Worm (Caenorhabditis elegans) whole organism, mixed stage, embryonic: ENCODE data around the gene srv-26.
"Not testable (repeated sequence)": the region's sequence is repeated elsewhere in the genome, so short reads cannot be mapped to it uniquely, and the experiment has no call there.

Experiments
- M03D4.4 ChIP-seq: sonication (generic microtip); optimal IDR thresholded peaks from 2 replicates; lab custom pipeline; 2017; ENCODE audit warnings: mild to moderate bottlenecking, missing genetic modification characterization, missing compliant biosample characterization
- bed-3 ChIP-seq: fragments of 200-800 bp; sonication (Bioruptor generic); optimal IDR thresholded peaks from 3 replicates; lab custom pipeline; 2018; ENCODE audit warnings: mild to moderate bottlenecking, missing genetic modification characterization, moderate library complexity, missing compliant biosample characterization
- blmp-1 ChIP-seq: fragments of 150-350 bp; optimal IDR thresholded peaks from 2 replicates; lab custom pipeline; 2014; ENCODE audit warnings: missing biosample characterization, missing genetic modification characterization
- ceh-39 ChIP-seq: fragments of 150-350 bp; optimal IDR thresholded peaks from 2 replicates; lab custom pipeline; 2014; ENCODE audit warnings: missing biosample characterization, missing genetic modification characterization
- ceh-43 ChIP-seq: fragments of 200-800 bp; sonication (Bioruptor generic); optimal IDR thresholded peaks from 2 replicates; lab custom pipeline; 2018; ENCODE audit warnings: mild to moderate bottlenecking, missing genetic modification characterization, moderate library complexity, missing compliant biosample characterization
- ceh-83 ChIP-seq: fragments of 200-800 bp; sonication (Bioruptor generic); optimal IDR thresholded peaks from 2 replicates; lab custom pipeline; 2018; ENCODE audit warnings: mild to moderate bottlenecking, missing genetic modification characterization, missing compliant biosample characterization
- ces-1 ChIP-seq: fragments of 150-350 bp; optimal IDR thresholded peaks from 2 replicates; lab custom pipeline; 2014; ENCODE audit warnings: missing biosample characterization, missing genetic modification reagents, missing genetic modification characterization
- cnd-1 ChIP-seq: fragments of 200-800 bp; sonication (Bioruptor generic); optimal IDR thresholded peaks from 2 replicates; lab custom pipeline; 2018; ENCODE audit warnings: mild to moderate bottlenecking, missing genetic modification characterization, missing compliant biosample characterization
- drap-1 ChIP-seq: fragments of 200-800 bp; sonication (Bioruptor generic); optimal IDR thresholded peaks from 3 replicates; lab custom pipeline; 2018; ENCODE audit warnings: mild to moderate bottlenecking, missing genetic modification characterization, missing compliant biosample characterization
- elt-1 ChIP-seq: sonication (generic microtip); optimal IDR thresholded peaks from 2 replicates; lab custom pipeline; 2017; ENCODE audit warnings: missing genetic modification characterization, mild to moderate bottlenecking, missing compliant biosample characterization, antibody characterized with exemption, moderate library complexity, borderline replicate concordance; ENCODE audit not compliant: insufficient read depth
- elt-3 ChIP-seq: fragments of 150-350 bp; optimal IDR thresholded peaks from 2 replicates; lab custom pipeline; 2014; ENCODE audit warnings: missing biosample characterization, missing genetic modification characterization
- flh-1 ChIP-seq: fragments of 200-800 bp; sonication (Bioruptor generic); optimal IDR thresholded peaks from 2 replicates; lab custom pipeline; 2018; ENCODE audit warnings: mild to moderate bottlenecking, missing genetic modification characterization, moderate library complexity, missing compliant biosample characterization
- ham-2 ChIP-seq: fragments of 200-800 bp; sonication (Bioruptor generic); optimal IDR thresholded peaks from 2 replicates; lab custom pipeline; 2018; ENCODE audit warnings: mild to moderate bottlenecking, missing genetic modification characterization, missing compliant biosample characterization
- hlh-1 ChIP-seq: fragments of 150-350 bp; optimal IDR thresholded peaks from 2 replicates; lab custom pipeline; 2014; ENCODE audit warnings: missing biosample characterization, missing genetic modification reagents, missing genetic modification characterization
- lin-13 ChIP-seq: fragments of 150-350 bp; optimal IDR thresholded peaks from 2 replicates; lab custom pipeline; 2014; ENCODE audit warnings: missing biosample characterization, missing genetic modification characterization
- lin-32 ChIP-seq: fragments of 200-800 bp; sonication (Bioruptor generic); optimal IDR thresholded peaks from 2 replicates; lab custom pipeline; 2018; ENCODE audit warnings: mild to moderate bottlenecking, missing genetic modification characterization, missing compliant biosample characterization
- lsy-2 ChIP-seq: fragments of 150-350 bp; optimal IDR thresholded peaks from 2 replicates; lab custom pipeline; 2014; ENCODE audit warnings: missing biosample characterization, missing genetic modification characterization
- mab-5 ChIP-seq: fragments of 150-350 bp; optimal IDR thresholded peaks from 2 replicates; lab custom pipeline; 2014; ENCODE audit warnings: missing biosample characterization, missing genetic modification characterization
- mep-1 ChIP-seq: fragments of 150-350 bp; optimal IDR thresholded peaks from 2 replicates; lab custom pipeline; 2017; ENCODE audit warnings: missing biosample characterization, missing genetic modification reagents, missing genetic modification characterization, inconsistent platforms
- mls-2 ChIP-seq: sonication (generic microtip); optimal IDR thresholded peaks from 2 replicates; lab custom pipeline; 2016; ENCODE audit warnings: mild to moderate bottlenecking, missing genetic modification characterization, moderate library complexity, missing compliant biosample characterization
- nhr-12 ChIP-seq: fragments of 150-350 bp; optimal IDR thresholded peaks from 2 replicates; lab custom pipeline; 2014; ENCODE audit warnings: missing biosample characterization, missing genetic modification characterization
- nhr-2 ChIP-seq: fragments of 150-350 bp; optimal IDR thresholded peaks from 2 replicates; lab custom pipeline; 2014; ENCODE audit warnings: missing biosample characterization, missing genetic modification characterization
- nhr-237 ChIP-seq: fragments of 150-350 bp; optimal IDR thresholded peaks from 2 replicates; lab custom pipeline; 2014; ENCODE audit warnings: missing biosample characterization, missing genetic modification characterization
- nhr-28 ChIP-seq: fragments of 150-350 bp; optimal IDR thresholded peaks from 2 replicates; lab custom pipeline; 2014; ENCODE audit warnings: missing biosample characterization, missing genetic modification characterization
- nhr-76 ChIP-seq: sonication (generic microtip); optimal IDR thresholded peaks from 2 replicates; lab custom pipeline; 2017; ENCODE audit warnings: missing biosample characterization, missing genetic modification characterization
- pha-4 ChIP-seq: fragments of 150-350 bp; optimal IDR thresholded peaks from 2 replicates; lab custom pipeline; 2018; ENCODE audit warnings: missing biosample characterization, missing genetic modification reagents, missing genetic modification characterization
- sem-2 ChIP-seq: fragments of 200-800 bp; sonication (Bioruptor generic); optimal IDR thresholded peaks from 2 replicates; lab custom pipeline; 2018; ENCODE audit warnings: mild to moderate bottlenecking, missing genetic modification characterization, missing compliant biosample characterization
- snpc-4 ChIP-seq: fragments of 150-350 bp; optimal IDR thresholded peaks from 2 replicates; lab custom pipeline; 2014; ENCODE audit warnings: missing biosample characterization, missing genetic modification characterization
- sptf-1 ChIP-seq: sonication (generic microtip); optimal IDR thresholded peaks from 2 replicates; lab custom pipeline; 2017; ENCODE audit warnings: mild to moderate bottlenecking, missing genetic modification characterization, moderate library complexity, missing compliant biosample characterization
- tbx-8 ChIP-seq: fragments of 200-800 bp; sonication (Bioruptor generic); optimal IDR thresholded peaks from 2 replicates; lab custom pipeline; 2018; ENCODE audit warnings: mild to moderate bottlenecking, missing genetic modification characterization, moderate library complexity, missing compliant biosample characterization
- unc-120 ChIP-seq: sonication (generic microtip); optimal IDR thresholded peaks from 2 replicates; lab custom pipeline; 2017; ENCODE audit warnings: missing genetic modification characterization, missing compliant biosample characterization; ENCODE audit not compliant: poor library complexity, severe bottlenecking
- unc-39 ChIP-seq: fragments of 150-350 bp; optimal IDR thresholded peaks from 2 replicates; lab custom pipeline; 2014; ENCODE audit warnings: missing biosample characterization, missing genetic modification characterization
- unc-62 ChIP-seq: fragments of 150-350 bp; optimal IDR thresholded peaks from 2 replicates; lab custom pipeline; 2014; ENCODE audit warnings: missing biosample characterization, missing genetic modification reagents, missing genetic modification characterization
- zip-8 ChIP-seq: fragments of 150-350 bp; optimal IDR thresholded peaks from 2 replicates; lab custom pipeline; 2014; ENCODE audit warnings: missing biosample characterization, missing genetic modification characterization
- ztf-11 ChIP-seq: fragments of 150-350 bp; optimal IDR thresholded peaks from 2 replicates; lab custom pipeline; 2014; ENCODE audit warnings: missing biosample characterization, missing genetic modification characterization

srv-26 gene

ce11 chrIV:6321667-6322066 lies 20.0 kb upstream of the srv-26 start, which contains the start of gene Y73B6BL.29:
TSS of gene Y73B6BL.29 (plus strand) at chrIV:6321929.
- no peak for TF ChIP-seq elt-1 (tag; lab: Kevin White, UChicago)
- no peak for TF ChIP-seq hlh-1 (tag; lab: Kevin White, UChicago)
- peak; percentile 52 for TF ChIP-seq ceh-43 (GFP tag; lab: Kevin White, UChicago)
- TF ChIP-seq mab-5 (tag; lab: Kevin White, UChicago) = no peak
- TF ChIP-seq snpc-4 = no peak
- peak; percentile 67 for TF ChIP-seq mep-1 (tag; lab: Kevin White, UChicago)
- peak; percentile 56 for TF ChIP-seq nhr-2 (tag; lab: Kevin White, UChicago)
- no peak for TF ChIP-seq nhr-28 (tag; lab: Kevin White, UChicago)
- TF ChIP-seq unc-62 (GFP tag; lab: Kevin White, UChicago) = no peak
- TF ChIP-seq flh-1 = no peak
- no peak for TF ChIP-seq unc-120
- no peak for TF ChIP-seq mls-2 (tag; lab: Kevin White, UChicago)
- peak; percentile 50 for TF ChIP-seq nhr-237
- no peak for TF ChIP-seq cnd-1
- no peak for TF ChIP-seq lin-32 (GFP tag; lab: Kevin White, UChicago)
- peak; percentile 93 for TF ChIP-seq zip-8 (tag; lab: Kevin White, UChicago)
- no peak for TF ChIP-seq unc-39 (tag; lab: Kevin White, UChicago)
- no peak for TF ChIP-seq M03D4.4 (tag; lab: Kevin White, UChicago)
- no peak for TF ChIP-seq tbx-8 (GFP tag; lab: Kevin White, UChicago)
- TF ChIP-seq ces-1 = peak; percentile 98
- TF ChIP-seq bed-3 = no peak
- TF ChIP-seq blmp-1 (tag; lab: Kevin White, UChicago) = no peak
- TF ChIP-seq ztf-11 (tag; lab: Kevin White, UChicago) = no peak
- TF ChIP-seq lsy-2 = peak; percentile 77
- TF ChIP-seq pha-4 (tag; lab: Kevin White, UChicago) = peak; percentile 54
- TF ChIP-seq ham-2 (GFP tag; lab: Kevin White, UChicago) = no peak
- TF ChIP-seq ceh-39 = peak; percentile 59
- TF ChIP-seq nhr-76 (tag; lab: Kevin White, UChicago) = no peak
- TF ChIP-seq sptf-1 (tag; lab: Kevin White, UChicago) = peak; percentile 68
- TF ChIP-seq elt-3 (tag; lab: Kevin White, UChicago) = no peak
- TF ChIP-seq drap-1 (GFP tag; lab: Kevin White, UChicago) = peak; percentile 12
- no peak for TF ChIP-seq lin-13
- no peak for TF ChIP-seq ceh-83 (GFP tag; lab: Kevin White, UChicago)
- no peak for TF ChIP-seq nhr-12 (tag; lab: Kevin White, UChicago)
- no peak for TF ChIP-seq sem-2 (GFP tag; lab: Kevin White, UChicago)

ce11 chrIV:6317357-6317756 lies 15.7 kb upstream of the srv-26 start, which contains the start of gene Y73B6BL.12:
TSS of gene Y73B6BL.12 (minus strand) at chrIV:6317457.
- TF ChIP-seq bed-3; mep-1 (tag; lab: Kevin White, UChicago); nhr-28 (tag; lab: Kevin White, UChicago): not testable (repeated sequence)

ce11 chrIV:6307439-6307838 lies 5.8 kb upstream of the srv-26 start, which contains the start of gene csp-2:
TSS of gene csp-2 (plus strand) at chrIV:6307739.
- TF ChIP-seq cnd-1 = no peak
- no peak for TF ChIP-seq zip-8 (tag; lab: Kevin White, UChicago)
- TF ChIP-seq nhr-76 (tag; lab: Kevin White, UChicago) = no peak
- TF ChIP-seq unc-39 (tag; lab: Kevin White, UChicago) = no peak
- no peak for TF ChIP-seq ceh-39
- no peak for TF ChIP-seq M03D4.4 (tag; lab: Kevin White, UChicago)
- no peak for TF ChIP-seq mls-2 (tag; lab: Kevin White, UChicago)
- TF ChIP-seq ham-2 (GFP tag; lab: Kevin White, UChicago) = no peak
- TF ChIP-seq lin-13 = no peak
- no peak for TF ChIP-seq blmp-1 (tag; lab: Kevin White, UChicago)
- no peak for TF ChIP-seq bed-3
- TF ChIP-seq nhr-237 = no peak

ce11 chrIV:6303642-6304041 lies 2.0 kb upstream of the srv-26 start, which contains the start of gene srv-25:
TSS of gene srv-25 (minus strand) at chrIV:6303742.
- TF ChIP-seq lsy-2 = no peak
